Fruit fly (Drosophila melanogaster) whole organism, embryonic: ENCODE data around the gene CG43797.

Source experiments
- ATbp ChIP-seq: fragments of 200-800 bp; sonication (Bioruptor generic); optimal IDR thresholded peaks from 2 replicates; lab custom pipeline; 2017; ENCODE audit warnings: missing biosample characterization, mild to moderate bottlenecking, missing genetic modification characterization, missing genetic modification reagents
- Antp ChIP-seq: fragments of 200-800 bp; sonication (Bioruptor generic); optimal IDR thresholded peaks from 3 replicates; lab custom pipeline; 2016; ENCODE audit warnings: missing biosample characterization, missing genetic modification characterization
- Atf3 ChIP-seq: fragments of 200-800 bp; sonication (Bioruptor generic); optimal IDR thresholded peaks from 3 replicates; lab custom pipeline; 2016; ENCODE audit warnings: missing biosample characterization, missing genetic modification characterization
- Bgb ChIP-seq: fragments of 200-800 bp; sonication (Bioruptor generic); IDR thresholded peaks from 2 replicates; pipeline ENCODE4 v1.3.6; 2022; ENCODE audit warnings: missing biosample characterization, missing genetic modification characterization; ENCODE audit not compliant: partially characterized antibody
- Bteb2 ChIP-seq: fragments of 200-800 bp; sonication (Bioruptor generic); optimal IDR thresholded peaks from 2 replicates; lab custom pipeline; 2016; ENCODE audit warnings: missing biosample characterization, missing genetic modification characterization
- CG10267 ChIP-seq: fragments of 200-800 bp; sonication (Bioruptor generic); optimal IDR thresholded peaks from 2 replicates; lab custom pipeline; 2018; ENCODE audit warnings: missing biosample characterization, mild to moderate bottlenecking, missing genetic modification characterization, moderate library complexity
- CG10565 ChIP-seq: fragments of 200-800 bp; sonication (Bioruptor generic); optimal IDR thresholded peaks from 3 replicates; lab custom pipeline; 2016; ENCODE audit warnings: missing biosample characterization, mild to moderate bottlenecking, missing genetic modification characterization
- CG11456 ChIP-seq: fragments of 200-800 bp; sonication (Bioruptor generic); IDR thresholded peaks from 3 replicates; pipeline ENCODE4 v1.3.6; 2022; ENCODE audit warnings: missing biosample characterization, missing genetic modification characterization
- CG11695 ChIP-seq: fragments of 200-800 bp; sonication (Bioruptor generic); IDR thresholded peaks from 3 replicates; pipeline ENCODE4 v1.3.6; 2022; ENCODE audit warnings: missing biosample characterization, missing genetic modification characterization
- CG12219 ChIP-seq: fragments of 200-800 bp; sonication (Bioruptor generic); optimal IDR thresholded peaks from 3 replicates; lab custom pipeline; 2018; ENCODE audit warnings: missing biosample characterization, mild to moderate bottlenecking, missing genetic modification characterization
- CG12744 ChIP-seq: fragments of 200-800 bp; sonication (Bioruptor generic); optimal IDR thresholded peaks from 2 replicates; lab custom pipeline; 2016; ENCODE audit warnings: missing biosample characterization, missing genetic modification characterization
- CG12769 ChIP-seq: fragments of 200-800 bp; sonication (Bioruptor generic); optimal IDR thresholded peaks from 2 replicates; lab custom pipeline; 2019; ENCODE audit warnings: missing biosample characterization, mild to moderate bottlenecking, missing genetic modification characterization, moderate library complexity
- CG17186 ChIP-seq: fragments of 200-800 bp; sonication (Bioruptor generic); optimal IDR thresholded peaks from 3 replicates; lab custom pipeline; 2017; ENCODE audit warnings: missing biosample characterization, missing genetic modification reagents, missing genetic modification characterization
- CG17612 ChIP-seq: fragments of 200-800 bp; sonication (Bioruptor generic); IDR thresholded peaks from 2 replicates; pipeline ENCODE4 v1.3.6; 2022; ENCODE audit warnings: missing biosample characterization, missing genetic modification characterization
- CG18476 ChIP-seq: fragments of 200-800 bp; sonication (Bioruptor generic); optimal IDR thresholded peaks from 2 replicates; lab custom pipeline; 2016; ENCODE audit warnings: missing biosample characterization, mild to moderate bottlenecking, missing genetic modification characterization
- CG18619 ChIP-seq: fragments of 200-800 bp; sonication (Bioruptor generic); optimal IDR thresholded peaks from 3 replicates; lab custom pipeline; 2017; ENCODE audit warnings: missing biosample characterization, mild to moderate bottlenecking, missing genetic modification characterization
- CG3065 ChIP-seq: fragments of 200-800 bp; sonication (Bioruptor generic); optimal IDR thresholded peaks from 2 replicates; lab custom pipeline; 2016; ENCODE audit warnings: missing biosample characterization, missing genetic modification characterization
- CG42726 ChIP-seq: fragments of 200-800 bp; sonication (Bioruptor generic); IDR thresholded peaks from 2 replicates; pipeline ENCODE4 v1.3.6; 2022; ENCODE audit warnings: missing biosample characterization, missing genetic modification characterization; ENCODE audit not compliant: partially characterized antibody
- CG7987 ChIP-seq: fragments of 200-800 bp; sonication (Bioruptor generic); optimal IDR thresholded peaks from 2 replicates; lab custom pipeline; 2018; ENCODE audit warnings: missing biosample characterization, mild to moderate bottlenecking, missing genetic modification characterization, moderate library complexity
- CrebB ChIP-seq: fragments of 200-800 bp; sonication (Bioruptor generic); optimal IDR thresholded peaks from 3 replicates; lab custom pipeline; 2018; ENCODE audit warnings: missing biosample characterization, mild to moderate bottlenecking, missing genetic modification characterization
- D ChIP-seq, 2 experiments: fragments of 200-800 bp in 1 of 2; fragments of >200 bp in 1 of 2; sonication (Bioruptor generic) in 1 of 2; optimal IDR thresholded peaks; 2 replicates in 1 of 2; 3 replicates in 1 of 2; lab custom pipeline; 2017; ENCODE audit warnings: mild to moderate bottlenecking in 1 of 2, missing biosample characterization in 1 of 2, missing genetic modification characterization in 1 of 2, missing genetic modification reagents in 1 of 2
- Doc2 ChIP-seq: fragments of 200-800 bp; sonication (Bioruptor generic); IDR thresholded peaks from 2 replicates; pipeline ENCODE4 v1.3.6; 2022; ENCODE audit warnings: missing biosample characterization, missing genetic modification characterization
- Doc3 ChIP-seq: fragments of 200-800 bp; sonication (Bioruptor generic); IDR thresholded peaks from 3 replicates; pipeline ENCODE4 v1.3.6; 2022; ENCODE audit warnings: missing biosample characterization, missing genetic modification characterization; ENCODE audit not compliant: partially characterized antibody
- Fer1 ChIP-seq: fragments of 200-800 bp; sonication (Bioruptor generic); optimal IDR thresholded peaks from 2 replicates; lab custom pipeline; 2017; ENCODE audit warnings: missing biosample characterization, mild to moderate bottlenecking, missing genetic modification characterization
- H2.0 ChIP-seq: fragments of 200-800 bp; sonication (Bioruptor generic); IDR thresholded peaks from 2 replicates; pipeline ENCODE4 v1.3.6; 2022; ENCODE audit warnings: missing biosample characterization, missing genetic modification characterization
- Rfx ChIP-seq: fragments of 200-800 bp; sonication (Bioruptor generic); IDR thresholded peaks from 2 replicates; pipeline ENCODE4 v1.3.6; 2022; ENCODE audit warnings: missing biosample characterization, missing genetic modification characterization
- Xbp1 ChIP-seq: fragments of 200-800 bp; sonication (Bioruptor generic); optimal IDR thresholded peaks from 3 replicates; lab custom pipeline; 2016; ENCODE audit warnings: missing biosample characterization, mild to moderate bottlenecking, missing genetic modification characterization
- al ChIP-seq: fragments of 200-800 bp; sonication (Bioruptor generic); IDR thresholded peaks from 2 replicates; pipeline ENCODE4 v1.3.6; 2022; ENCODE audit warnings: missing biosample characterization, missing genetic modification characterization
- az2 ChIP-seq: fragments of 200-800 bp; sonication (Bioruptor generic); optimal IDR thresholded peaks from 3 replicates; lab custom pipeline; 2016; ENCODE audit warnings: missing biosample characterization, missing genetic modification characterization
- btn ChIP-seq: fragments of 200-800 bp; sonication (Bioruptor generic); optimal IDR thresholded peaks from 2 replicates; lab custom pipeline; 2016; ENCODE audit warnings: missing biosample characterization, missing genetic modification characterization
- chinmo ChIP-seq: fragments of 200-800 bp; sonication (Bioruptor generic); IDR thresholded peaks from 4 replicates; pipeline ENCODE4 v1.3.6; 2022; ENCODE audit warnings: missing biosample characterization, missing genetic modification characterization; ENCODE audit not compliant: partially characterized antibody
- cwo ChIP-seq: fragments of 200-800 bp; sonication (Bioruptor generic); optimal IDR thresholded peaks from 3 replicates; lab custom pipeline; 2017; ENCODE audit warnings: missing biosample characterization, missing genetic modification characterization, mild to moderate bottlenecking, moderate library complexity, missing genetic modification reagents
- eyg ChIP-seq: fragments of 200-800 bp; sonication (Bioruptor generic); optimal IDR thresholded peaks from 3 replicates; lab custom pipeline; 2016; ENCODE audit warnings: missing biosample characterization, missing genetic modification characterization
- gt ChIP-seq: fragments of 200-800 bp; sonication (Bioruptor generic); IDR thresholded peaks from 2 replicates; pipeline ENCODE4 v1.3.6; 2022; ENCODE audit warnings: missing biosample characterization, missing genetic modification characterization
- h ChIP-seq: fragments of >200 bp; optimal IDR thresholded peaks from 2 replicates; lab custom pipeline; 2017
- hb ChIP-seq: fragments of 200-800 bp; sonication (Bioruptor generic); IDR thresholded peaks from 3 replicates; pipeline ENCODE4 v1.3.6; 2022; ENCODE audit warnings: missing biosample characterization, missing genetic modification characterization; ENCODE audit not compliant: partially characterized antibody
- her ChIP-seq: fragments of 200-800 bp; sonication (Bioruptor generic); optimal IDR thresholded peaks from 2 replicates; lab custom pipeline; 2016; ENCODE audit warnings: missing biosample characterization, missing genetic modification characterization
- ken ChIP-seq: fragments of 200-800 bp; sonication (Bioruptor generic); IDR thresholded peaks from 3 replicates; pipeline ENCODE4 v1.3.6; 2022; ENCODE audit warnings: missing biosample characterization, missing genetic modification characterization
- kni ChIP-seq: fragments of 200-800 bp; sonication (Bioruptor generic); optimal IDR thresholded peaks from 3 replicates; lab custom pipeline; 2017; ENCODE audit warnings: mild to moderate bottlenecking, missing biosample characterization, missing genetic modification reagents, missing genetic modification characterization
- peb ChIP-seq: fragments of 200-800 bp; sonication (Bioruptor generic); IDR thresholded peaks from 2 replicates; pipeline ENCODE4 v1.3.6; 2022; ENCODE audit warnings: missing biosample characterization, missing genetic modification characterization
- pum ChIP-seq: fragments of 200-800 bp; sonication (Bioruptor generic); optimal IDR thresholded peaks from 2 replicates; lab custom pipeline; 2016; ENCODE audit warnings: missing biosample characterization, missing genetic modification characterization
- repo ChIP-seq: fragments of 200-800 bp; sonication (Bioruptor generic); optimal IDR thresholded peaks from 2 replicates; lab custom pipeline; 2016; ENCODE audit warnings: missing biosample characterization, missing genetic modification characterization
- schlank ChIP-seq: fragments of 200-800 bp; sonication (Bioruptor generic); optimal IDR thresholded peaks from 2 replicates; lab custom pipeline; 2018; ENCODE audit warnings: missing biosample characterization, mild to moderate bottlenecking, missing genetic modification characterization
- sim ChIP-seq: fragments of 200-800 bp; sonication (Bioruptor generic); IDR thresholded peaks from 2 replicates; pipeline ENCODE4 v1.3.6; 2022; ENCODE audit warnings: missing biosample characterization, missing genetic modification characterization
- tna ChIP-seq: fragments of 200-800 bp; sonication (Bioruptor generic); IDR thresholded peaks from 2 replicates; pipeline ENCODE4 v1.3.6; 2022; ENCODE audit warnings: missing biosample characterization, missing genetic modification characterization; ENCODE audit not compliant: partially characterized antibody
- trem ChIP-seq: fragments of 200-800 bp; optimal IDR thresholded peaks from 3 replicates; lab custom pipeline; 2019; ENCODE audit warnings: missing biosample characterization, mild to moderate bottlenecking, missing genetic modification characterization, moderate library complexity
- tx ChIP-seq: fragments of 200-800 bp; sonication (Bioruptor generic); optimal IDR thresholded peaks from 2 replicates; lab custom pipeline; 2016; ENCODE audit warnings: missing biosample characterization, missing genetic modification characterization
- unc-4 ChIP-seq: fragments of 200-800 bp; sonication (Bioruptor generic); IDR thresholded peaks from 2 replicates; pipeline ENCODE4 v1.3.6; 2022; ENCODE audit warnings: missing biosample characterization, missing genetic modification characterization; ENCODE audit not compliant: partially characterized antibody

The CG43797 gene

DNA sequence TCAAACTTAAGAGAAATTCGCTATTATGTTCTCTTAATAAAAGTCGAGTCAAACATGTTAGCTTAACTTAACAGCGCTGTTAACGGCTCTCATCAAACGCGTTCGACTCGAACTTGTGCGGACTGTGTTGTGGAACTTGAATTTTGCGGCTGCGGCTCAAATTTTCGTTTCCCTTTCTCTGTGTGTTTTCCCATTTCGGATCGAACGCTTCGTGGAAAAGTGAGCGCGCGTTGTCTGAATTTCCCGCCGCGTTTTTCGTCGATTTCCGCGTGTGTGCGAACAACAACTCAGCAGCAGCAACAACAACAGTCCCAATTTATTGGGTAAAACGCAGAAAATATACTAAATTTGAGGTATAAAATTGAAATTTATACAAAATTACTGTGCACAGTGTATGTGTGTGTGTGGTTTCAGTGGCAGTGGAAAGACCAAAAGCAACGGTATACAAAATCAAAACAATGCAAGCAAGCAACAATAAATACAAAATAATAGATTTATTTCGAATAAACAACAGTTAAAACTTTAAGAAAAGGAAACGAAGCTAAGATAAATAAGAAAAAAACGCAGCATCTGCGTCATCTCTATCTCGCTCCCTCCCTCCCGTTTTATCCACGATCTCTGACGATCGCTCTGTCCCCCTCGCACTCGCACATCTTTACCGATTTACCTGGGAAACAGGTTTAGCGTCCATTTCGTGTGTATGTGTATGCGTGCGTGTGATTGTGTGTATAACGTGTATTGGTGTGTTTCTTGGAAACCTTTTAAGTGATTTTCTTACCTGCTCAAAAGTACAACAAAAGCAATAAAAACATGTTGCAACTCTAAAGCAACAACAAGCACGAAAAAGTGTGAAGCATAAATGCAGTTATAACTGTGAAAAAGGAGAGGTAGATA lies 31.6 kb downstream of the CG43797 start, which contains the start of gene ed (continued):
- TF ChIP-seq CG17186 (GFP tag; lab: Kevin White, UChicago) = no peak
- no peak for TF ChIP-seq trem
- peak; percentile 69 for TF ChIP-seq her (GFP tag; lab: Kevin White, UChicago)
- no peak for TF ChIP-seq ATbp (GFP tag; lab: Kevin White, UChicago)
- no peak for TF ChIP-seq CG12219 (GFP tag; lab: Kevin White, UChicago)
- TF ChIP-seq Bgb (GFP tag; lab: Robert Waterston, UW) = peak; percentile 44; the same call in 1 of the 2 replicates
- TF ChIP-seq CG42726 (GFP tag; lab: Robert Waterston, UW) = 0 out of 2 replicates have a peak, but pooled peaks have one; percentile 18
- 0 out of 2 replicates have a peak, but pooled peaks have one; percentile 7 for TF ChIP-seq Rfx
- no peak for TF ChIP-seq CrebB (tag; lab: Kevin White, UChicago)
- peak; percentile 18 for TF ChIP-seq CG7987 (GFP tag; lab: Kevin White, UChicago)
- no peak for TF ChIP-seq schlank (tag; lab: Kevin White, UChicago)
- no peak for TF ChIP-seq Xbp1 (GFP tag; lab: Kevin White, UChicago)
- no peak for TF ChIP-seq az2 (GFP tag; lab: Kevin White, UChicago)
- TF ChIP-seq repo (GFP tag; lab: Kevin White, UChicago) = no peak
- no peak for TF ChIP-seq Doc3 (GFP tag; lab: Robert Waterston, UW)
- no peak for TF ChIP-seq cwo
- TF ChIP-seq H2.0 (GFP tag; lab: Robert Waterston, UW) = no peak
- TF ChIP-seq ken = no peak
- peak; percentile 69 for TF ChIP-seq kni (GFP tag; lab: Kevin White, UChicago)
- TF ChIP-seq Antp (GFP tag; lab: Kevin White, UChicago) = no peak
- TF ChIP-seq unc-4 (GFP tag; lab: Robert Waterston, UW) = 0 out of 2 replicates have a peak, but pooled peaks have one; percentile 18
- TF ChIP-seq tx (GFP tag; lab: Kevin White, UChicago) = no peak
- peak; percentile 44 for TF ChIP-seq CG18619
- TF ChIP-seq chinmo (GFP tag; lab: Robert Waterston, UW) = peak; percentile 65; the same call in 1 of the 4 replicates
- TF ChIP-seq al (GFP tag; lab: Robert Waterston, UW) = no peak
- no peak for TF ChIP-seq h (lab: Kevin White, UChicago)
- TF ChIP-seq Bteb2 (GFP tag; lab: Kevin White, UChicago) = no peak
- no peak for TF ChIP-seq CG11695 (GFP tag; lab: Robert Waterston, UW)
- no peak for TF ChIP-seq CG10267 (tag; lab: Kevin White, UChicago)
- TF ChIP-seq Fer1 (GFP tag; lab: Kevin White, UChicago) = no peak
- no peak for TF ChIP-seq btn (GFP tag; lab: Kevin White, UChicago)
- TF ChIP-seq pum (GFP tag; lab: Kevin White, UChicago) = no peak
- TF ChIP-seq eyg (GFP tag; lab: Kevin White, UChicago) = no peak
- no peak for TF ChIP-seq Doc2 (GFP tag; lab: Robert Waterston, UW)
- no peak for TF ChIP-seq CG18476 (GFP tag; lab: Kevin White, UChicago)
- TF ChIP-seq peb = no peak
- no peak for TF ChIP-seq Atf3 (GFP tag; lab: Kevin White, UChicago)
- no peak for TF ChIP-seq hb
- TF ChIP-seq tna (GFP tag; lab: Robert Waterston, UW) = no peak
- no peak for TF ChIP-seq CG12744 (GFP tag; lab: Kevin White, UChicago)
- peak; percentile 15 for TF ChIP-seq CG12769 (tag; lab: Kevin White, UChicago)
- TF ChIP-seq gt = no peak
- no peak for TF ChIP-seq CG17612 (GFP tag; lab: Robert Waterston, UW)
- no peak for TF ChIP-seq sim
- no peak for TF ChIP-seq D (optimal IDR thresholded peaks at IDR 0.05; lab: Kevin White, UChicago)
- no peak for TF ChIP-seq D (GFP tag; optimal IDR thresholded peaks at IDR 0.05; lab: Kevin White, UChicago)
- no peak for TF ChIP-seq CG10565 (GFP tag; lab: Kevin White, UChicago)
- no peak for TF ChIP-seq CG3065 (GFP tag; lab: Kevin White, UChicago)
- TF ChIP-seq CG11456 (GFP tag; lab: Robert Waterston, UW) = no peak
